Worm (Caenorhabditis elegans): Measurements from ENCODE around the gene ceh-31.

- TF ChIP-seq ZK546.5 (tag; optimal IDR thresholded peaks at IDR 0.05) = no peak
- TF ChIP-seq ceh-82 (tag; optimal IDR thresholded peaks at IDR 0.05) = no peak
- no peak for TF ChIP-seq sem-4 (tag; optimal IDR thresholded peaks at IDR 0.05)
- TF ChIP-seq mab-5 (tag; optimal IDR thresholded peaks at IDR 0.05) = no peak
Observed at ce11 chrX:3102165-3102564, 31.9 kb upstream of the ceh-31 start, which contains the start of gene ztf-13.

All from whole organism, L2 larva.